Worm (Caenorhabditis elegans): Measurements from ENCODE around the gene K08H2.3.

- TF ChIP-seq ztf-7 (tag; optimal IDR thresholded peaks at IDR 0.05), result no peak
- no peak for TF ChIP-seq nhr-11 (tag; optimal IDR thresholded peaks at IDR 0.05)
- no peak for TF ChIP-seq gei-8 (GFP tag; optimal IDR thresholded peaks at IDR 0.05)
- no peak for TF ChIP-seq zip-11 (GFP tag; IDR thresholded peaks at IDR 0.05)
- TF ChIP-seq unc-62 (GFP tag; optimal IDR thresholded peaks at IDR 0.05 in 1 of 2), result no peak
- TF ChIP-seq unc-62 (tag; optimal IDR thresholded peaks at IDR 0.05), result no peak
- no peak for TF ChIP-seq mdt-29 (GFP tag; IDR thresholded peaks at IDR 0.05)
- no peak for TF ChIP-seq dve-1 (tag; optimal IDR thresholded peaks at IDR 0.05; ENCODE audit: insufficient read depth)
- no peak for TF ChIP-seq ama-1 (optimal IDR thresholded peaks at IDR 0.05)
- TF ChIP-seq snpc-4 (tag; optimal IDR thresholded peaks at IDR 0.05), result no peak
- no peak; the same call in 1 of the 2 replicates for TF ChIP-seq D1046.2 (GFP tag; IDR thresholded peaks at IDR 0.05)
- TF ChIP-seq lir-3 (tag; optimal IDR thresholded peaks at IDR 0.05), result peak; percentile 59
Measured at ce11 chrX:13283462-13283861, 46.3 kb downstream of the K08H2.3 start.
